Worm (Caenorhabditis elegans) whole organism, mixed stage, embryonic: Measurements from ENCODE around the gene scav-4.

Experiments used
- blmp-1 ChIP-seq: fragments of 150-350 bp; optimal IDR thresholded peaks from 2 replicates; lab custom pipeline; 2014; ENCODE audit warnings: missing biosample characterization, missing genetic modification characterization
- ham-2 ChIP-seq: fragments of 200-800 bp; sonication (Bioruptor generic); optimal IDR thresholded peaks from 2 replicates; lab custom pipeline; 2018; ENCODE audit warnings: mild to moderate bottlenecking, missing genetic modification characterization, missing compliant biosample characterization
- lsy-2 ChIP-seq: fragments of 150-350 bp; optimal IDR thresholded peaks from 2 replicates; lab custom pipeline; 2014; ENCODE audit warnings: missing biosample characterization, missing genetic modification characterization
- mab-5 ChIP-seq: fragments of 150-350 bp; optimal IDR thresholded peaks from 2 replicates; lab custom pipeline; 2014; ENCODE audit warnings: missing biosample characterization, missing genetic modification characterization
- nhr-76 ChIP-seq: sonication (generic microtip); optimal IDR thresholded peaks from 2 replicates; lab custom pipeline; 2017; ENCODE audit warnings: missing biosample characterization, missing genetic modification characterization
- ztf-11 ChIP-seq: fragments of 150-350 bp; optimal IDR thresholded peaks from 2 replicates; lab custom pipeline; 2014; ENCODE audit warnings: missing biosample characterization, missing genetic modification characterization

DNA sequence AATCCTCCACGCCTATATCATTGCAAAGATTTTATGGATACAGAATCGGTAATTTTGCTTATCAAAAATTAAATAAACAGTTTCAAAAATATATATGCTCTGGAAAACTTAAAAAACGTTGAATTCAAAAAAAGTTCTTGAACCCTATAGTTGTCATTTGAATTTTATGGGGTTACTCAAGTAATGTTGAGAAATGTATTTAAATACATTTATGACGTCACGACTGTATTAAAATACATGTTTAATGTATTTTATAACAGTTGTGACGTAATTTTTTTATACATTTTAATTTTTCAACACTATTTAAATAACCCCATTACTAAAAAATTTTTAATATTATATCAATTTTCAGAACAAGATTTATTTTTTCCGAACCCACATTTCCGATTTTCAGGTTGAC, 14.6 kb downstream of the scav-4 start:
- TF ChIP-seq nhr-76 (tag; lab: Kevin White, UChicago) (no peak), ham-2 (GFP tag; lab: Kevin White, UChicago) (no peak), ztf-11 (tag; lab: Kevin White, UChicago) (no peak), lsy-2 (tag; lab: Kevin White, UChicago) (no peak), mab-5 (tag; lab: Kevin White, UChicago) (no peak), blmp-1 (tag; lab: Kevin White, UChicago) (no peak)
